Fruit fly (Drosophila melanogaster): ENCODE results near the gene KaiR1D.

The KaiR1D gene

dm6 chr3R:20833664-20834063, 32.4 kb downstream of the KaiR1D start:
- TF ChIP-seq CG8944 (GFP tag; optimal IDR thresholded peaks at IDR 0.05) (peak; percentile 32), CG11504 (tag; optimal IDR thresholded peaks at IDR 0.05) (peak; percentile 48), CG30403 (GFP tag; optimal IDR thresholded peaks at IDR 0.05) (peak; percentile 19), CG30020 (tag; optimal IDR thresholded peaks at IDR 0.05) (no peak), ham (GFP tag; IDR thresholded peaks at IDR 0.05) (no peak), nmo (GFP tag; optimal IDR thresholded peaks at IDR 0.05) (peak; percentile 22), CG11695 (GFP tag; IDR thresholded peaks at IDR 0.05) (0 out of 3 replicates have a peak, but pooled peaks have one; percentile 28), fru (optimal IDR thresholded peaks at IDR 0.05) (no peak), CG14710 (tag; optimal IDR thresholded peaks at IDR 0.05) (no peak), Lim3 (GFP tag; IDR thresholded peaks at IDR 0.05) (no peak), crp (GFP tag; optimal IDR thresholded peaks at IDR 0.05) (peak in 1 of 2 experiments; percentile 11), vvl (GFP tag; IDR thresholded peaks at IDR 0.05) (peak; percentile 35; the same call in 1 of the 2 replicates), tx (GFP tag; optimal IDR thresholded peaks at IDR 0.05) (peak; percentile 40), pan (optimal IDR thresholded peaks at IDR 0.05) (no peak), pan (GFP tag; optimal IDR thresholded peaks at IDR 0.05 in 1 of 2, IDR thresholded peaks at IDR 0.05 in 1 of 2) (peak in 1 of 2 experiments; percentile 25), dmrt99B (tag; optimal IDR thresholded peaks at IDR 0.05) (peak; percentile 49), gem (tag; optimal IDR thresholded peaks at IDR 0.05) (peak; percentile 59), sens (GFP tag) (peak; percentile 80), Mes4 (GFP tag; optimal IDR thresholded peaks at IDR 0.05) (peak; percentile 9), Ets65A (GFP tag) (peak; percentile 10), grau (tag; optimal IDR thresholded peaks at IDR 0.05) (peak; percentile 22), CG6175 (GFP tag; IDR thresholded peaks at IDR 0.05) (no peak), slp2 (GFP tag; optimal IDR thresholded peaks at IDR 0.05) (peak; percentile 36), Sox102F (GFP tag; optimal IDR thresholded peaks at IDR 0.05) (peak; percentile 61), CG10979 (tag; optimal IDR thresholded peaks at IDR 0.05) (peak; percentile 37), CG9609 (GFP tag; optimal IDR thresholded peaks at IDR 0.05) (peak; percentile 20), Chrac-16 (GFP tag; optimal IDR thresholded peaks at IDR 0.05) (peak; percentile 10), CG2678 (tag; optimal IDR thresholded peaks at IDR 0.05) (peak; percentile 2), stc (GFP tag; IDR thresholded peaks at IDR 0.05) (peak; percentile 48; the same call in 1 of the 2 replicates), tio (GFP tag; optimal IDR thresholded peaks at IDR 0.05) (peak; percentile 7), Oli (tag; optimal IDR thresholded peaks at IDR 0.05) (peak; percentile 30), onecut (GFP tag; IDR thresholded peaks at IDR 0.05) (no peak), Blimp-1 (GFP tag; optimal IDR thresholded peaks at IDR 0.05) (peak; percentile 32), CG3065 (GFP tag; optimal IDR thresholded peaks at IDR 0.05) (no peak), dimm (GFP tag; IDR thresholded peaks at IDR 0.05) (0 out of 2 replicates have a peak, but pooled peaks have one; percentile 36), Six4 (GFP tag; optimal IDR thresholded peaks at IDR 0.05) (peak; percentile 20), ATbp (GFP tag; optimal IDR thresholded peaks at IDR 0.05) (peak; percentile 10), PHDP (tag; optimal IDR thresholded peaks at IDR 0.05) (peak; percentile 39), CG6854 (GFP tag; optimal IDR thresholded peaks at IDR 0.05) (peak; percentile 25), en (GFP tag; optimal IDR thresholded peaks at IDR 0.05) (peak; percentile 33), Myb (GFP tag; optimal IDR thresholded peaks at IDR 0.05) (peak; percentile 2), CG10366 (GFP tag; IDR thresholded peaks at IDR 0.05) (peak; percentile 43), CG10321 (GFP tag; IDR thresholded peaks at IDR 0.05) (no peak), NC2β (GFP tag; optimal IDR thresholded peaks at IDR 0.05) (no peak), CG17328 (GFP tag; IDR thresholded peaks at IDR 0.05) (peak; percentile 44), CG15269 (tag; optimal IDR thresholded peaks at IDR 0.05) (peak; percentile 46), CG8388 (GFP tag; optimal IDR thresholded peaks at IDR 0.05) (peak; percentile 30), Max (GFP tag; optimal IDR thresholded peaks at IDR 0.05) (no peak), Neu2 (GFP tag; optimal IDR thresholded peaks at IDR 0.05; ENCODE audit: borderline replicate concordance) (no peak), Bdp1 (GFP tag; optimal IDR thresholded peaks at IDR 0.05) (no peak), sim (GFP tag; IDR thresholded peaks at IDR 0.05) (peak; percentile 29; the same call in 1 of the 2 replicates), sqz (GFP tag; optimal IDR thresholded peaks at IDR 0.05) (peak; percentile 7)

Measured in whole organism, embryonic.